Worm (Caenorhabditis elegans): ENCODE measurements around the gene nhr-233.

DNA sequence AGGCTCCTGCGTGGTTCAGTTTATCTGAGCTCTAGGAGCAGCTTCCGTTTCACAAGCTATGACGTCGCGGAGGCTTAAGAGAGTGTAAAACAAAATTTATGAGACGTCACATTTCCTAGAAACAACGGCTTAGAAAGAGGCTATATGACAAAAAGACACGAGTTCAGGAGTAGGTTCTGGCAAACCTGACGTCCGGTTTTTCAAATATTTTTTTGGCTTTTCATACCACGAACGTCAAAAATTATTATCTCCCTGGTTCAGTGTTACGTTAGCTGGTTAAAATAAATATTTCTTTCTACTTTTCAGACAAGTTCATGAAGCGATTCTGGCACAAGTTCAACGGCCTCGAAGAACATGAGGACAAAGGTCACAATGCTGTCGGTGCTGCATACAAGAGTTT is 42.8 kb downstream of the nhr-233 start, which contains the start of gene F36D3.16:
- no peak for TF ChIP-seq zag-1 (tag; optimal IDR thresholded peaks at IDR 0.05)
- TF ChIP-seq egl-27 (tag; optimal IDR thresholded peaks at IDR 0.05), result no peak
- TF ChIP-seq unc-39 (tag; optimal IDR thresholded peaks at IDR 0.05), result no peak

All from whole organism, L2 larva.